Worm (Caenorhabditis elegans): ENCODE results near the gene F23F1.6.

Gene F23F1.6

ce11 chrII:43640-44039 is 6.5 kb upstream of the F23F1.6 start, which contains the start of gene nfyc-1 (continued):
- TF ChIP-seq elt-3 (tag; optimal IDR thresholded peaks at IDR 0.05) (peak in 1 of 6 experiments; percentile 47), ceh-82 (tag; optimal IDR thresholded peaks at IDR 0.05) (peak; percentile 24 to 82 (median 44)), isw-1 (GFP tag; IDR thresholded peaks at IDR 0.05) (peak; percentile 68), elt-2 (tag; optimal IDR thresholded peaks at IDR 0.05) (no peak), snu-23 (GFP tag; optimal IDR thresholded peaks at IDR 0.05) (peak; percentile 83), ztf-11 (tag; optimal IDR thresholded peaks at IDR 0.05) (peak in 1 of 2 experiments; percentile 1), swsn-7 (tag; optimal IDR thresholded peaks at IDR 0.05) (peak; percentile 64), mef-2 (tag; optimal IDR thresholded peaks at IDR 0.05) (no peak), mep-1 (tag; optimal IDR thresholded peaks at IDR 0.05) (peak; percentile 92), nhr-20 (tag; optimal IDR thresholded peaks at IDR 0.05) (peak; percentile 61), ceh-88 (GFP tag; IDR thresholded peaks at IDR 0.05) (no peak), unc-130 (tag; optimal IDR thresholded peaks at IDR 0.05) (peak; percentile 89), rnt-1 (tag; optimal IDR thresholded peaks at IDR 0.05) (peak; percentile 56), mdl-1 (tag; optimal IDR thresholded peaks at IDR 0.05) (peak in 1 of 2 experiments; percentile 73), jun-1 (tag; optimal IDR thresholded peaks at IDR 0.05) (no peak), blmp-1 (tag; optimal IDR thresholded peaks at IDR 0.05) (peak; percentile 74), F16B12.6 (tag; optimal IDR thresholded peaks at IDR 0.05) (peak; percentile 95), C16A3.4 (tag; optimal IDR thresholded peaks at IDR 0.05) (peak; percentile 74), fkh-10 (GFP tag; optimal IDR thresholded peaks at IDR 0.05) (no peak), ama-1 (optimal IDR thresholded peaks at IDR 0.05) (no peak), nhr-76 (tag; optimal IDR thresholded peaks at IDR 0.05) (no peak), hlh-17 (GFP tag; optimal IDR thresholded peaks at IDR 0.05; ENCODE audit: borderline replicate concordance) (no peak), pag-3 (tag; optimal IDR thresholded peaks at IDR 0.05; ENCODE audit: borderline replicate concordance, insufficient read depth) (no peak), fos-1 (tag; optimal IDR thresholded peaks at IDR 0.05) (peak; percentile 25), efl-1 (optimal IDR thresholded peaks at IDR 0.05) (peak; percentile 77 to 78), efl-1 (GFP tag; optimal IDR thresholded peaks at IDR 0.05 in 1 of 2) (peak; percentile 80 to 96), lin-35 (GFP tag; optimal IDR thresholded peaks at IDR 0.05) (peak; percentile 76 to 86), ces-1 (GFP tag; optimal IDR thresholded peaks at IDR 0.05) (no peak), snpc-4 (tag; optimal IDR thresholded peaks at IDR 0.05) (peak; percentile 26), ets-5 (GFP tag; IDR thresholded peaks at IDR 0.05) (no peak), sox-4 (tag; optimal IDR thresholded peaks at IDR 0.05) (no peak), nhr-12 (tag; optimal IDR thresholded peaks at IDR 0.05) (no peak), nhr-84 (tag; optimal IDR thresholded peaks at IDR 0.05) (no peak), sup-37 (GFP tag; optimal IDR thresholded peaks at IDR 0.05) (no peak)

ce11 chrII:41914-42313 is 4.8 kb upstream of the F23F1.6 start, which contains the start of gene F23F1.10:
TSS of gene F23F1.10 (minus strand) at chrII:41982.
- peak; percentile 48 for TF ChIP-seq aly-2 (tag; optimal IDR thresholded peaks at IDR 0.05)
- TF ChIP-seq nhr-28 (tag; optimal IDR thresholded peaks at IDR 0.05), result no peak

- peak; percentile 61 for TF ChIP-seq nhr-85 (tag)
- TF ChIP-seq ama-1 (optimal IDR thresholded peaks at IDR 0.05), result no peak
- no peak for TF ChIP-seq nhr-90 (tag; optimal IDR thresholded peaks at IDR 0.05; ENCODE audit: poor library complexity)
- no peak for TF ChIP-seq zag-1 (tag; optimal IDR thresholded peaks at IDR 0.05)
- no peak for TF ChIP-seq C34B4.2 (tag; optimal IDR thresholded peaks at IDR 0.05)
Measured at ce11 chrII:39437-39836, 2.3 kb upstream of the F23F1.6 start, which contains the start of gene spp-24. TSS of gene spp-24 (minus strand) at chrII:39537.

ce11 chrII:33904-34303 is 3.2 kb downstream of the F23F1.6 start, which contains the start of gene F23F1.2:
TSS of gene F23F1.2 (plus strand) at chrII:34204.
- TF ChIP-seq aha-1 (tag; optimal IDR thresholded peaks at IDR 0.05), result no peak
- no peak for TF ChIP-seq lir-3 (tag; optimal IDR thresholded peaks at IDR 0.05; ENCODE audit: poor library complexity)
- no peak for TF ChIP-seq swsn-7 (tag; optimal IDR thresholded peaks at IDR 0.05)
- no peak for TF ChIP-seq F16B12.6 (tag; optimal IDR thresholded peaks at IDR 0.05)
- no peak for TF ChIP-seq ama-1 (optimal IDR thresholded peaks at IDR 0.05)
- TF ChIP-seq C04F5.9 (tag; optimal IDR thresholded peaks at IDR 0.05), result no peak
- no peak for TF ChIP-seq egl-13 (tag; optimal IDR thresholded peaks at IDR 0.05)
- TF ChIP-seq nhr-84 (tag; optimal IDR thresholded peaks at IDR 0.05), result no peak
- no peak for TF ChIP-seq sup-37 (GFP tag; optimal IDR thresholded peaks at IDR 0.05)
- no peak for TF ChIP-seq hlh-4 (tag; optimal IDR thresholded peaks at IDR 0.05)
- TF ChIP-seq zip-4 (GFP tag; optimal IDR thresholded peaks at IDR 0.05), result no peak
- no peak for TF ChIP-seq nhr-76 (tag; optimal IDR thresholded peaks at IDR 0.05)
- TF ChIP-seq ceh-88 (GFP tag; IDR thresholded peaks at IDR 0.05), result no peak
- no peak for TF ChIP-seq tlp-1 (tag; optimal IDR thresholded peaks at IDR 0.05)
- TF ChIP-seq lin-14 (GFP tag; optimal IDR thresholded peaks at IDR 0.05), result no peak
- no peak for TF ChIP-seq lin-35 (GFP tag; optimal IDR thresholded peaks at IDR 0.05)
- TF ChIP-seq ets-5 (GFP tag; IDR thresholded peaks at IDR 0.05), result no peak
- TF ChIP-seq sptf-1 (tag; optimal IDR thresholded peaks at IDR 0.05), result no peak
- no peak for TF ChIP-seq C34B4.2 (tag; optimal IDR thresholded peaks at IDR 0.05)
- TF ChIP-seq mef-2 (tag; optimal IDR thresholded peaks at IDR 0.05), result no peak
